Fruit fly (Drosophila melanogaster) whole organism, pupa: Measurements from ENCODE around the gene Ranbp21.
A peak's percentile ranks its signal among the peaks of the same experiment; 100 is the strongest.

Source experiments
- CG10348 ChIP-seq: fragments of 200-800 bp; sonication (Bioruptor generic); IDR thresholded peaks from 2 replicates; pipeline ENCODE4 v1.3.6; 2022; ENCODE audit warnings: missing biosample characterization, missing genetic modification characterization
- CG12605 ChIP-seq: fragments of 200-800 bp; sonication (Bioruptor generic); IDR thresholded peaks from 2 replicates; pipeline ENCODE4 v1.3.6; 2022; ENCODE audit warnings: missing biosample characterization, missing genetic modification characterization
- CG13204 ChIP-seq: fragments of 200-800 bp; sonication (Bioruptor generic); optimal IDR thresholded peaks from 2 replicates; lab custom pipeline; 2018; ENCODE audit warnings: missing biosample characterization, mild to moderate bottlenecking, missing genetic modification characterization, moderate library complexity
- CG14655 ChIP-seq: fragments of 200-800 bp; sonication (Bioruptor generic); optimal IDR thresholded peaks from 3 replicates; lab custom pipeline; 2017; ENCODE audit warnings: mild to moderate bottlenecking, missing biosample characterization, missing genetic modification reagents, missing genetic modification characterization
- CG15710 ChIP-seq: fragments of 200-800 bp; sonication (Bioruptor generic); optimal IDR thresholded peaks from 2 replicates; lab custom pipeline; 2018; ENCODE audit warnings: missing biosample characterization, mild to moderate bottlenecking, missing genetic modification characterization, moderate library complexity
- CG17806 ChIP-seq: fragments of 200-800 bp; sonication (Bioruptor generic); optimal IDR thresholded peaks from 2 replicates; lab custom pipeline; 2018; ENCODE audit warnings: missing biosample characterization, mild to moderate bottlenecking, missing genetic modification characterization, moderate library complexity
- CG32121 ChIP-seq: fragments of 200-800 bp; sonication (Bioruptor generic); IDR thresholded peaks from 2 replicates; pipeline ENCODE4 v1.3.6; 2022; ENCODE audit warnings: missing biosample characterization, missing genetic modification characterization
- CG34367 ChIP-seq: fragments of 200-800 bp; sonication (Bioruptor generic); optimal IDR thresholded peaks from 2 replicates; lab custom pipeline; 2018; ENCODE audit warnings: missing biosample characterization, mild to moderate bottlenecking, missing genetic modification characterization
- CG4496 ChIP-seq: fragments of 200-800 bp; sonication (Bioruptor generic); IDR thresholded peaks from 3 replicates; pipeline ENCODE4 v1.3.6; 2022; ENCODE audit warnings: missing biosample characterization, missing genetic modification characterization
- CG8159 ChIP-seq: fragments of 200-800 bp; sonication (Bioruptor generic); optimal IDR thresholded peaks from 3 replicates; lab custom pipeline; 2018; ENCODE audit warnings: missing biosample characterization, mild to moderate bottlenecking, missing genetic modification characterization, moderate library complexity
- CG8301 ChIP-seq: fragments of 200-800 bp; sonication (Bioruptor generic); optimal IDR thresholded peaks from 2 replicates; lab custom pipeline; 2018; ENCODE audit warnings: missing biosample characterization, mild to moderate bottlenecking, missing genetic modification characterization
- CG9948 ChIP-seq: fragments of 200-800 bp; sonication (Bioruptor generic); optimal IDR thresholded peaks from 2 replicates; lab custom pipeline; 2018; ENCODE audit warnings: missing biosample characterization, mild to moderate bottlenecking, missing genetic modification characterization, moderate library complexity
- D1 ChIP-seq: fragments of 200-800 bp; sonication (Bioruptor generic); optimal IDR thresholded peaks from 2 replicates; lab custom pipeline; 2018; ENCODE audit warnings: missing biosample characterization, mild to moderate bottlenecking, missing genetic modification characterization, moderate library complexity
- EcR ChIP-seq: fragments of 200-800 bp; sonication (Bioruptor generic); optimal IDR thresholded peaks from 3 replicates; lab custom pipeline; 2019; ENCODE audit warnings: missing biosample characterization, missing genetic modification characterization, mild to moderate bottlenecking, moderate library complexity, missing genetic modification reagents
- Ets98B ChIP-seq: fragments of 200-800 bp; sonication (Bioruptor generic); IDR thresholded peaks from 2 replicates; pipeline ENCODE4 v1.3.6; 2022; ENCODE audit warnings: missing biosample characterization, missing genetic modification characterization
- Pif1A ChIP-seq: fragments of 200-800 bp; sonication (Bioruptor generic); optimal IDR thresholded peaks from 3 replicates; lab custom pipeline; 2016; ENCODE audit warnings: missing biosample characterization, missing genetic modification characterization
- Pif1B ChIP-seq: fragments of 200-800 bp; sonication (Bioruptor generic); optimal IDR thresholded peaks from 3 replicates; lab custom pipeline; 2016; ENCODE audit warnings: missing biosample characterization, missing genetic modification characterization
- Snoo ChIP-seq: fragments of 200-800 bp; sonication (Bioruptor generic); optimal IDR thresholded peaks from 3 replicates; lab custom pipeline; 2017; ENCODE audit warnings: missing biosample characterization, mild to moderate bottlenecking, missing genetic modification characterization, inconsistent platforms
- fd96Ca ChIP-seq: fragments of 200-800 bp; sonication (Bioruptor generic); IDR thresholded peaks from 3 replicates; pipeline ENCODE4 v1.3.6; 2022; ENCODE audit warnings: missing biosample characterization, missing genetic modification characterization
- gl ChIP-seq: fragments of 200-800 bp; sonication (Bioruptor generic); optimal IDR thresholded peaks from 2 replicates; lab custom pipeline; 2018; ENCODE audit warnings: missing biosample characterization, mild to moderate bottlenecking, missing genetic modification characterization
- rn ChIP-seq: fragments of 200-800 bp; sonication (Bioruptor generic); IDR thresholded peaks from 2 replicates; pipeline ENCODE4 v1.3.6; 2022; ENCODE audit warnings: missing biosample characterization, missing genetic modification characterization

The Ranbp21 gene

dm6 chrX:19663859-19664728 is 12.0 kb upstream of the Ranbp21 start, which contains the start of the genes CG14223 and Ssu72:
CG14223 (minus strand) TSS chrX:19663971.
Ssu72 (plus strand) TSS chrX:19664561.
- no peak for TF ChIP-seq CG12605 (GFP tag; lab: Robert Waterston, UW)
- no peak for TF ChIP-seq CG4496 (GFP tag; lab: Robert Waterston, UW)
- no peak for TF ChIP-seq CG17806 (tag; lab: Kevin White, UChicago)
- TF ChIP-seq CG15710 (tag; lab: Kevin White, UChicago) = no peak
- TF ChIP-seq EcR (GFP tag; lab: Kevin White, UChicago) = no peak
- no peak for TF ChIP-seq rn (GFP tag; lab: Robert Waterston, UW)
- TF ChIP-seq gl (tag; lab: Kevin White, UChicago) = no peak

dm6 chrX:19663196-19663858 is 11.3 kb upstream of the Ranbp21 start:
- TF ChIP-seq Pif1A (GFP tag; lab: Kevin White, UChicago) (peak; percentile 16), EcR (GFP tag; lab: Kevin White, UChicago) (peak; percentile 72), CG14655 (GFP tag; lab: Kevin White, UChicago) (no peak), gl (tag; lab: Kevin White, UChicago) (no peak), CG10348 (GFP tag; lab: Robert Waterston, UW) (no peak), CG34367 (peak; percentile 22), Ets98B (no peak), Pif1B (GFP tag; lab: Kevin White, UChicago) (peak; percentile 51), CG17806 (tag; lab: Kevin White, UChicago) (peak; percentile 15), CG13204 (GFP tag; lab: Kevin White, UChicago) (peak; percentile 25), CG12605 (GFP tag; lab: Robert Waterston, UW) (no peak), fd96Ca (GFP tag; lab: Robert Waterston, UW) (no peak), rn (GFP tag; lab: Robert Waterston, UW) (no peak), CG32121 (GFP tag; lab: Robert Waterston, UW) (no peak), CG8159 (tag; lab: Kevin White, UChicago) (peak; percentile 72), D1 (tag; lab: Kevin White, UChicago) (no peak), Snoo (tag; lab: Kevin White, UChicago) (peak; percentile 53), CG9948 (tag; lab: Kevin White, UChicago) (peak; percentile 48), CG8301 (tag; lab: Kevin White, UChicago) (peak; percentile 52), CG15710 (tag; lab: Kevin White, UChicago) (peak; percentile 54), CG4496 (GFP tag; lab: Robert Waterston, UW) (no peak)

dm6 chrX:19662583-19663195 is 10.6 kb upstream of the Ranbp21 start:
- TF ChIP-seq EcR (GFP tag; lab: Kevin White, UChicago) = peak; percentile 41
- no peak for TF ChIP-seq rn (GFP tag; lab: Robert Waterston, UW)
- peak; percentile 42; the same call in 1 of the 2 replicates for TF ChIP-seq Ets98B
- TF ChIP-seq Snoo (tag; lab: Kevin White, UChicago) = no peak
- TF ChIP-seq CG12605 (GFP tag; lab: Robert Waterston, UW) = no peak
- TF ChIP-seq CG9948 (tag; lab: Kevin White, UChicago) = no peak
- peak; percentile 61 for TF ChIP-seq CG4496 (GFP tag; lab: Robert Waterston, UW)
- peak; percentile 48; the same call in 1 of the 2 replicates for TF ChIP-seq CG32121 (GFP tag; lab: Robert Waterston, UW)
- TF ChIP-seq CG34367 = no peak
- peak; percentile 27 for TF ChIP-seq CG13204 (GFP tag; lab: Kevin White, UChicago)
- no peak for TF ChIP-seq CG14655 (GFP tag; lab: Kevin White, UChicago)
- TF ChIP-seq fd96Ca (GFP tag; lab: Robert Waterston, UW) = peak; percentile 45; the same call in 1 of the 3 replicates
- no peak for TF ChIP-seq Pif1A (GFP tag; lab: Kevin White, UChicago)
- TF ChIP-seq gl (tag; lab: Kevin White, UChicago) = no peak

- TF ChIP-seq CG34367 = no peak
- 0 out of 2 replicates have a peak, but pooled peaks have one; percentile 23 for TF ChIP-seq Ets98B
- peak; percentile 3 for TF ChIP-seq CG9948 (tag; lab: Kevin White, UChicago)
These were observed 6.1 kb downstream of the Ranbp21 start, which contains the start of gene Arp10 for dm6 chrX:19645873-19646541. Arp10 (minus strand) TSS chrX:19646176.
